Worm (Caenorhabditis elegans) whole organism, L1 larva: ENCODE measurements around the gene T10H9.1.
A peak's percentile ranks its signal among the peaks of the same experiment; 100 is the strongest.

Experiments used
- C34B4.2 ChIP-seq: sonication (generic microtip); optimal IDR thresholded peaks from 2 replicates; lab custom pipeline; 2017; ENCODE audit warnings: mild to moderate bottlenecking, missing genetic modification characterization, missing compliant biosample characterization
- F16B12.6 ChIP-seq: fragments of 150-350 bp; optimal IDR thresholded peaks from 2 replicates; lab custom pipeline; 2014; ENCODE audit warnings: missing biosample characterization, missing genetic modification characterization
- Y116A8C.19 ChIP-seq: sonication (generic microtip); optimal IDR thresholded peaks from 2 replicates; lab custom pipeline; 2016; ENCODE audit warnings: missing compliant biosample characterization, missing genetic modification characterization, borderline replicate concordance
- aha-1 ChIP-seq: fragments of 150-350 bp; optimal IDR thresholded peaks from 2 replicates; lab custom pipeline; 2014; ENCODE audit warnings: missing biosample characterization, missing genetic modification characterization
- ama-1 ChIP-seq: fragments of 150-350 bp; optimal IDR thresholded peaks from 2 replicates; lab custom pipeline; 2014
- blmp-1 ChIP-seq: fragments of 150-350 bp; optimal IDR thresholded peaks from 2 replicates; lab custom pipeline; 2014; ENCODE audit warnings: missing biosample characterization, missing genetic modification characterization
- ceh-63 ChIP-seq: fragments of 200-800 bp; sonication (Bioruptor generic); optimal IDR thresholded peaks from 2 replicates; lab custom pipeline; 2018; ENCODE audit warnings: mild to moderate bottlenecking, missing genetic modification characterization, missing compliant biosample characterization
- ceh-82 ChIP-seq, 3 experiments: fragments of 150-350 bp in 1 of 3; sonication (generic microtip) in 2 of 3; optimal IDR thresholded peaks; 2 replicates each; lab custom pipeline; 2014 to 2017; ENCODE audit warnings: missing biosample characterization in 3 of 3, missing genetic modification characterization in 3 of 3
- ces-1 ChIP-seq: fragments of 150-350 bp; optimal IDR thresholded peaks from 2 replicates; lab custom pipeline; 2014; ENCODE audit warnings: missing biosample characterization, missing genetic modification reagents, missing genetic modification characterization
- dsc-1 ChIP-seq: sonication (generic microtip); optimal IDR thresholded peaks from 2 replicates; lab custom pipeline; 2016; ENCODE audit warnings: mild to moderate bottlenecking, missing genetic modification characterization, missing compliant biosample characterization
- efl-1 ChIP-seq, 4 experiments: fragments of 150-350 bp; optimal IDR thresholded peaks in 3 of 4; peaks in 1 of 4; 1 replicate in 1 of 4; 2 replicates in 3 of 4; lab custom pipeline; 2014; ENCODE audit warnings: missing biosample characterization in 2 of 4, missing genetic modification characterization in 2 of 4, missing genetic modification reagents in 2 of 4
- egl-13 ChIP-seq: sonication (generic microtip); optimal IDR thresholded peaks from 2 replicates; lab custom pipeline; 2016; ENCODE audit warnings: missing genotype, missing genetic modification reagents, missing genetic modification characterization, missing compliant biosample characterization
- egl-27 ChIP-seq, 2 experiments: fragments of 150-350 bp in 1 of 2; sonication (generic microtip); optimal IDR thresholded peaks; 3 replicates each; lab custom pipeline; 2017 to 2018; ENCODE audit warnings: missing biosample characterization in 2 of 2, missing genetic modification characterization in 2 of 2, missing genetic modification reagents in 2 of 2
- elt-3 ChIP-seq, 6 experiments: fragments of 150-350 bp in 1 of 6; sonication (generic microtip); optimal IDR thresholded peaks; 2 replicates each; lab custom pipeline; 2017 to 2018; ENCODE audit warnings: missing biosample characterization in 6 of 6, missing genetic modification characterization in 6 of 6, inconsistent platforms in 1 of 6
- fkh-4 ChIP-seq: sonication (generic microtip); optimal IDR thresholded peaks from 2 replicates; lab custom pipeline; 2016; ENCODE audit warnings: missing compliant biosample characterization, missing genetic modification characterization, borderline replicate concordance
- fkh-8 ChIP-seq: sonication (generic microtip); optimal IDR thresholded peaks from 2 replicates; lab custom pipeline; 2016; ENCODE audit warnings: mild to moderate bottlenecking, missing genetic modification characterization, missing compliant biosample characterization
- fos-1 ChIP-seq: fragments of 150-350 bp; optimal IDR thresholded peaks from 2 replicates; lab custom pipeline; 2014; ENCODE audit warnings: missing biosample characterization, missing genetic modification characterization
- grh-1 ChIP-seq: fragments of 200-800 bp; sonication (Bioruptor generic); IDR thresholded peaks from 2 replicates; pipeline ENCODE4 v1.3.6; 2022; ENCODE audit warnings: missing genetic modification reagents, missing genetic modification characterization, missing compliant biosample characterization
- hlh-17 ChIP-seq: fragments of 200-800 bp; sonication (Bioruptor generic); optimal IDR thresholded peaks from 2 replicates; lab custom pipeline; 2018; ENCODE audit warnings: missing genetic modification characterization, mild to moderate bottlenecking, missing compliant biosample characterization, moderate library complexity, borderline replicate concordance
- irx-1 ChIP-seq: sonication (generic microtip); optimal IDR thresholded peaks from 2 replicates; lab custom pipeline; 2016; ENCODE audit warnings: missing genetic modification characterization, missing compliant biosample characterization
- jun-1 ChIP-seq: fragments of 150-350 bp; optimal IDR thresholded peaks from 2 replicates; lab custom pipeline; 2014; ENCODE audit warnings: missing biosample characterization, missing genetic modification reagents, missing genetic modification characterization
- lin-13 ChIP-seq: fragments of 150-350 bp; optimal IDR thresholded peaks from 2 replicates; lab custom pipeline; 2014; ENCODE audit warnings: missing biosample characterization, missing genetic modification reagents, missing genetic modification characterization
- lin-35 ChIP-seq, 2 experiments: fragments of 150-350 bp; optimal IDR thresholded peaks; 2 replicates each; lab custom pipeline; 2014; ENCODE audit warnings: missing biosample characterization in 2 of 2, missing genetic modification characterization in 2 of 2, missing genetic modification reagents in 2 of 2
- mdl-1 ChIP-seq, 2 experiments: fragments of 150-350 bp; optimal IDR thresholded peaks; 2 replicates each; lab custom pipeline; 2014 to 2017; ENCODE audit warnings: missing biosample characterization in 2 of 2, missing genetic modification characterization in 2 of 2, inconsistent platforms in 1 of 2
- mef-2 ChIP-seq: fragments of 150-350 bp; optimal IDR thresholded peaks from 2 replicates; lab custom pipeline; 2014; ENCODE audit warnings: missing biosample characterization, missing genetic modification characterization
- nhr-11 ChIP-seq: fragments of 150-350 bp; optimal IDR thresholded peaks from 2 replicates; lab custom pipeline; 2014; ENCODE audit warnings: missing biosample characterization, missing genetic modification characterization
- nhr-12 ChIP-seq: sonication (generic microtip); optimal IDR thresholded peaks from 2 replicates; lab custom pipeline; 2017; ENCODE audit warnings: missing biosample characterization, missing genetic modification characterization
- nhr-19 ChIP-seq: fragments of 200-800 bp; sonication (Bioruptor generic); conservative IDR thresholded peaks from 2 replicates; pipeline ENCODE4 v1.3.6; 2022; ENCODE audit warnings: missing genetic modification characterization, missing compliant biosample characterization
- nhr-20 ChIP-seq: sonication (generic microtip); optimal IDR thresholded peaks from 2 replicates; lab custom pipeline; 2016; ENCODE audit warnings: mild to moderate bottlenecking, missing genetic modification characterization, missing compliant biosample characterization
- nhr-237 ChIP-seq: fragments of 150-350 bp; optimal IDR thresholded peaks from 2 replicates; lab custom pipeline; 2014; ENCODE audit warnings: missing biosample characterization, missing genetic modification characterization
- nhr-47 ChIP-seq: sonication (generic microtip); optimal IDR thresholded peaks from 2 replicates; lab custom pipeline; 2016; ENCODE audit warnings: mild to moderate bottlenecking, missing genetic modification characterization, moderate library complexity, missing compliant biosample characterization
- nhr-71 ChIP-seq: sonication (generic microtip); optimal IDR thresholded peaks from 2 replicates; lab custom pipeline; 2016; ENCODE audit warnings: mild to moderate bottlenecking, missing genetic modification characterization, moderate library complexity, missing compliant biosample characterization
- nhr-76 ChIP-seq: sonication (generic microtip); optimal IDR thresholded peaks from 2 replicates; lab custom pipeline; 2017; ENCODE audit warnings: missing biosample characterization, missing genetic modification characterization
- nhr-77 ChIP-seq: fragments of 150-350 bp; optimal IDR thresholded peaks from 2 replicates; lab custom pipeline; 2014; ENCODE audit warnings: missing biosample characterization, missing genetic modification characterization
- nhr-85 ChIP-seq: sonication (generic microtip); peaks from one replicate; lab custom pipeline; 2016; ENCODE audit warnings: missing genetic modification characterization, inconsistent platforms, missing compliant biosample characterization
- nhr-90 ChIP-seq: sonication (generic microtip); optimal IDR thresholded peaks from 2 replicates; lab custom pipeline; 2016; ENCODE audit warnings: mild to moderate bottlenecking, missing genetic modification characterization, missing compliant biosample characterization; ENCODE audit not compliant: poor library complexity
- pag-3 ChIP-seq: sonication (generic microtip); optimal IDR thresholded peaks from 2 replicates; lab custom pipeline; 2017; ENCODE audit warnings: missing genetic modification characterization, mild to moderate bottlenecking, missing compliant biosample characterization, antibody characterized with exemption, borderline replicate concordance; ENCODE audit not compliant: insufficient read depth
- pax-3 ChIP-seq: fragments of 200-800 bp; sonication (Bioruptor generic); optimal IDR thresholded peaks from 2 replicates; lab custom pipeline; 2018; ENCODE audit warnings: mild to moderate bottlenecking, missing genetic modification characterization, moderate library complexity, missing compliant biosample characterization
- snu-23 ChIP-seq: sonication (generic microtip); optimal IDR thresholded peaks from 2 replicates; lab custom pipeline; 2016; ENCODE audit warnings: missing genetic modification characterization, missing compliant biosample characterization
- sox-4 ChIP-seq: sonication (generic microtip); optimal IDR thresholded peaks from 2 replicates; lab custom pipeline; 2016; ENCODE audit warnings: missing genetic modification characterization, missing compliant biosample characterization
- tbx-2 ChIP-seq: sonication (generic microtip); optimal IDR thresholded peaks from 2 replicates; lab custom pipeline; 2016; ENCODE audit warnings: missing genetic modification characterization, missing compliant biosample characterization
- unc-62 ChIP-seq: fragments of 150-350 bp; optimal IDR thresholded peaks from 2 replicates; lab custom pipeline; 2014; ENCODE audit warnings: missing biosample characterization, missing genetic modification reagents, missing genetic modification characterization
- unc-86 ChIP-seq: sonication (generic microtip); optimal IDR thresholded peaks from 2 replicates; lab custom pipeline; 2016; ENCODE audit warnings: missing genetic modification characterization, missing compliant biosample characterization
- unc-98 ChIP-seq: fragments of 200-800 bp; sonication (Bioruptor generic); IDR thresholded peaks from 2 replicates; pipeline ENCODE4 v1.3.6; 2022; ENCODE audit warnings: missing genetic modification characterization, missing compliant biosample characterization
- zag-1 ChIP-seq: fragments of 150-350 bp; optimal IDR thresholded peaks from 2 replicates; lab custom pipeline; 2014; ENCODE audit warnings: missing biosample characterization, missing genetic modification characterization
- ztf-11 ChIP-seq, 2 experiments: sonication (generic microtip); optimal IDR thresholded peaks; 2 replicates each; lab custom pipeline; 2016 to 2017; ENCODE audit warnings: missing genetic modification characterization in 2 of 2, missing biosample characterization in 1 of 2, missing compliant biosample characterization in 1 of 2
- ztf-4 ChIP-seq: fragments of 150-350 bp; optimal IDR thresholded peaks from 2 replicates; lab custom pipeline; 2014; ENCODE audit warnings: missing biosample characterization, missing genetic modification characterization

Gene T10H9.1

ce11 chrV:6652051-6652450 is 2.6 kb downstream of the T10H9.1 start, which contains the start of gene T10H9.8:
TSS of gene T10H9.8 (plus strand) at chrV:6652351.
- TF ChIP-seq nhr-12 (tag; lab: Kevin White, UChicago) (no peak), nhr-20 (tag; lab: Kevin White, UChicago) (peak; percentile 33), efl-1 (optimal IDR thresholded peaks at IDR 0.05; lab: Kevin White, UChicago) (no peak), efl-1 (GFP tag; optimal IDR thresholded peaks at IDR 0.05 in 1 of 2; lab: Kevin White, UChicago) (peak in 1 of 2 experiments; percentile 19), snu-23 (GFP tag; lab: Kevin White, UChicago) (no peak)

- no peak for TF ChIP-seq nhr-19 (GFP tag; lab: Robert Waterston, UW)
- TF ChIP-seq nhr-77 (tag; lab: Kevin White, UChicago), result no peak
- no peak for TF ChIP-seq ceh-82 (tag; optimal IDR thresholded peaks at IDR 0.05; lab: Kevin White, UChicago)
- no peak for TF ChIP-seq nhr-237 (tag; lab: Kevin White, UChicago)
- TF ChIP-seq fkh-8, result no peak
- peak; percentile 58 for TF ChIP-seq ama-1
- TF ChIP-seq grh-1 (GFP tag; lab: Robert Waterston, UW), result no peak
- TF ChIP-seq efl-1 (optimal IDR thresholded peaks at IDR 0.05; lab: Kevin White, UChicago), result no peak
- TF ChIP-seq efl-1 (GFP tag; optimal IDR thresholded peaks at IDR 0.05 in 1 of 2; lab: Kevin White, UChicago), result no peak
- no peak for TF ChIP-seq nhr-85 (tag; lab: Kevin White, UChicago)
- TF ChIP-seq lin-13 (GFP tag; lab: Kevin White, UChicago), result no peak
- TF ChIP-seq nhr-90 (tag; lab: Kevin White, UChicago), result peak; percentile 5
- TF ChIP-seq fos-1 (tag; lab: Kevin White, UChicago), result peak; percentile 3
- TF ChIP-seq mef-2, result no peak
- TF ChIP-seq ces-1, result no peak
- no peak for TF ChIP-seq dsc-1
- no peak for TF ChIP-seq ztf-4
- no peak for TF ChIP-seq egl-13 (tag; lab: Kevin White, UChicago)
- TF ChIP-seq egl-27 (tag; optimal IDR thresholded peaks at IDR 0.05; lab: Kevin White, UChicago), result no peak
- TF ChIP-seq nhr-47 (tag; lab: Kevin White, UChicago), result peak; percentile 18
- TF ChIP-seq nhr-76 (tag; lab: Kevin White, UChicago), result no peak
- TF ChIP-seq blmp-1, result no peak
- TF ChIP-seq nhr-12 (tag; lab: Kevin White, UChicago), result no peak
- no peak for TF ChIP-seq hlh-17 (GFP tag; lab: Kevin White, UChicago)
- no peak for TF ChIP-seq irx-1
- no peak for TF ChIP-seq nhr-11 (tag; lab: Kevin White, UChicago)
- no peak for TF ChIP-seq F16B12.6 (tag; lab: Kevin White, UChicago)
- no peak for TF ChIP-seq unc-62
- no peak for TF ChIP-seq ceh-63 (GFP tag; lab: Kevin White, UChicago)
- TF ChIP-seq sox-4 (tag; lab: Kevin White, UChicago), result no peak
- TF ChIP-seq C34B4.2 (tag; lab: Kevin White, UChicago), result no peak
- no peak for TF ChIP-seq zag-1
- TF ChIP-seq unc-86, result no peak
Measured at ce11 chrV:6655174-6655573, 5.8 kb downstream of the T10H9.1 start, which contains the start of gene syx-18. TSS of gene syx-18 (minus strand) at chrV:6655449.

- TF ChIP-seq sox-4 (tag; lab: Kevin White, UChicago), result peak; percentile 4
- peak in 2 of 6 experiments; percentile 78 to 87 for TF ChIP-seq elt-3 (tag; optimal IDR thresholded peaks at IDR 0.05; lab: Kevin White, UChicago)
- no peak for TF ChIP-seq pag-3 (tag; lab: Kevin White, UChicago)
- peak; percentile 60 for TF ChIP-seq tbx-2
- TF ChIP-seq lin-35 (GFP tag; optimal IDR thresholded peaks at IDR 0.05; lab: Kevin White, UChicago), result peak; percentile 75 to 80
- TF ChIP-seq fkh-4 (tag; lab: Kevin White, UChicago), result peak; percentile 16
- TF ChIP-seq nhr-71 (tag; lab: Kevin White, UChicago), result peak; percentile 79
- TF ChIP-seq aha-1, result no peak
- TF ChIP-seq jun-1 (tag; lab: Kevin White, UChicago), result peak; percentile 59
- no peak for TF ChIP-seq pax-3
- TF ChIP-seq ztf-11 (tag; optimal IDR thresholded peaks at IDR 0.05; lab: Kevin White, UChicago), result no peak
- TF ChIP-seq Y116A8C.19, result no peak
- TF ChIP-seq egl-13 (tag; lab: Kevin White, UChicago), result peak; percentile 57
- no peak for TF ChIP-seq unc-98 (GFP tag; lab: Robert Waterston, UW)
- TF ChIP-seq fos-1 (tag; lab: Kevin White, UChicago), result peak; percentile 1
- TF ChIP-seq snu-23 (GFP tag; lab: Kevin White, UChicago), result peak; percentile 82
- TF ChIP-seq ztf-4, result peak; percentile 35
- peak; percentile 95 for TF ChIP-seq F16B12.6 (tag; lab: Kevin White, UChicago)
- TF ChIP-seq nhr-76 (tag; lab: Kevin White, UChicago), result no peak
- peak in 1 of 2 experiments; percentile 57 for TF ChIP-seq mdl-1 (tag; optimal IDR thresholded peaks at IDR 0.05; lab: Kevin White, UChicago)
- TF ChIP-seq C34B4.2 (tag; lab: Kevin White, UChicago), result no peak
- peak; percentile 89 for TF ChIP-seq nhr-85 (tag; lab: Kevin White, UChicago)
Measured at ce11 chrV:6656451-6657115, 7.2 kb downstream of the T10H9.1 start, which contains the start of gene snb-1. TSS of gene snb-1 (minus strand) at chrV:6656501.
